Fruit fly (Drosophila melanogaster) whole organism, embryonic: ENCODE data around the gene CG32944.

Experiments
- Bgb ChIP-seq: fragments of 200-800 bp; sonication (Bioruptor generic); IDR thresholded peaks from 2 replicates; pipeline ENCODE4 v1.3.6; 2022; ENCODE audit warnings: missing biosample characterization, missing genetic modification characterization; ENCODE audit not compliant: partially characterized antibody
- Bteb2 ChIP-seq: fragments of 200-800 bp; sonication (Bioruptor generic); optimal IDR thresholded peaks from 2 replicates; lab custom pipeline; 2016; ENCODE audit warnings: missing biosample characterization, missing genetic modification characterization
- CG10209 ChIP-seq: fragments of 200-800 bp; sonication (Bioruptor generic); optimal IDR thresholded peaks from 3 replicates; lab custom pipeline; 2017; ENCODE audit warnings: missing biosample characterization, mild to moderate bottlenecking, missing genetic modification characterization, missing genetic modification reagents
- CG11247 ChIP-seq: fragments of 200-800 bp; sonication (Bioruptor generic); IDR thresholded peaks from 2 replicates; pipeline ENCODE4 v1.3.6; 2022; ENCODE audit warnings: missing biosample characterization, missing genetic modification characterization
- CG11696 ChIP-seq: fragments of 200-800 bp; sonication (Bioruptor generic); IDR thresholded peaks from 2 replicates; pipeline ENCODE4 v1.3.6; 2022; ENCODE audit warnings: missing biosample characterization, missing genetic modification characterization
- CG12391 ChIP-seq: fragments of 200-800 bp; sonication (Bioruptor generic); optimal IDR thresholded peaks from 3 replicates; lab custom pipeline; 2018; ENCODE audit warnings: missing biosample characterization, mild to moderate bottlenecking, missing genetic modification characterization, moderate library complexity
- CG12769 ChIP-seq: fragments of 200-800 bp; sonication (Bioruptor generic); optimal IDR thresholded peaks from 2 replicates; lab custom pipeline; 2019; ENCODE audit warnings: missing biosample characterization, mild to moderate bottlenecking, missing genetic modification characterization, moderate library complexity
- CG13287 ChIP-seq: fragments of 200-800 bp; sonication (Bioruptor generic); IDR thresholded peaks from 2 replicates; pipeline ENCODE4 v1.3.6; 2022; ENCODE audit warnings: missing biosample characterization, missing genetic modification characterization; ENCODE audit not compliant: partially characterized antibody
- CG1602 ChIP-seq: fragments of 200-800 bp; sonication (Bioruptor generic); optimal IDR thresholded peaks from 3 replicates; lab custom pipeline; 2016; ENCODE audit warnings: missing biosample characterization, missing genetic modification characterization
- CG1603 ChIP-seq: fragments of 200-800 bp; sonication (Bioruptor generic); optimal IDR thresholded peaks from 2 replicates; lab custom pipeline; 2019; ENCODE audit warnings: missing biosample characterization, mild to moderate bottlenecking, missing genetic modification characterization, moderate library complexity
- CG17186 ChIP-seq: fragments of 200-800 bp; sonication (Bioruptor generic); optimal IDR thresholded peaks from 3 replicates; lab custom pipeline; 2017; ENCODE audit warnings: missing biosample characterization, missing genetic modification reagents, missing genetic modification characterization
- CG17568 ChIP-seq: fragments of 200-800 bp; sonication (Bioruptor generic); optimal IDR thresholded peaks from 2 replicates; lab custom pipeline; 2018; ENCODE audit warnings: missing biosample characterization, mild to moderate bottlenecking, missing genetic modification characterization, moderate library complexity
- CG3163 ChIP-seq: fragments of 200-800 bp; sonication (Bioruptor generic); optimal IDR thresholded peaks from 3 replicates; lab custom pipeline; 2016; ENCODE audit warnings: missing biosample characterization, missing genetic modification characterization
- CG7745 ChIP-seq: fragments of 200-800 bp; sonication (Bioruptor generic); optimal IDR thresholded peaks from 2 replicates; lab custom pipeline; 2018; ENCODE audit warnings: missing biosample characterization, mild to moderate bottlenecking, missing genetic modification characterization, moderate library complexity
- CG7786 ChIP-seq: fragments of 200-800 bp; sonication (Bioruptor generic); optimal IDR thresholded peaks from 2 replicates; lab custom pipeline; 2016; ENCODE audit warnings: missing biosample characterization, missing genetic modification characterization
- CG8089 ChIP-seq: fragments of 200-800 bp; sonication (Bioruptor generic); optimal IDR thresholded peaks from 3 replicates; lab custom pipeline; 2016; ENCODE audit warnings: missing biosample characterization, missing genetic modification characterization
- Dbx ChIP-seq: fragments of 200-800 bp; sonication (Bioruptor generic); IDR thresholded peaks from 3 replicates; pipeline ENCODE4 v1.3.6; 2022; ENCODE audit warnings: missing biosample characterization, missing genetic modification characterization
- Eip74EF ChIP-seq, 2 experiments: fragments of 200-800 bp in 1 of 2; fragments of >200 bp in 1 of 2; sonication (Bioruptor generic) in 1 of 2; optimal IDR thresholded peaks; 2 replicates each; lab custom pipeline; 2017 to 2019; ENCODE audit warnings: missing biosample characterization in 2 of 2, missing genetic modification characterization in 2 of 2, mild to moderate bottlenecking in 1 of 2, moderate library complexity in 1 of 2
- Mes4 ChIP-seq: fragments of 200-800 bp; sonication (Bioruptor generic); optimal IDR thresholded peaks from 2 replicates; lab custom pipeline; 2016; ENCODE audit warnings: missing biosample characterization, missing genetic modification characterization
- Pdp1 ChIP-seq, 2 experiments: fragments of 200-800 bp; sonication (Bioruptor generic); optimal IDR thresholded peaks; 3 replicates each; lab custom pipeline; 2016; ENCODE audit warnings: missing biosample characterization in 2 of 2, missing genetic modification characterization in 2 of 2, mild to moderate bottlenecking in 1 of 2, moderate library complexity in 1 of 2
- amos ChIP-seq: fragments of 200-800 bp; sonication (Bioruptor generic); IDR thresholded peaks from 2 replicates; pipeline ENCODE4 v1.3.6; 2022; ENCODE audit warnings: missing biosample characterization, missing genetic modification characterization; ENCODE audit not compliant: partially characterized antibody
- cg ChIP-seq: fragments of 200-800 bp; sonication (Bioruptor generic); optimal IDR thresholded peaks from 3 replicates; lab custom pipeline; 2019; ENCODE audit warnings: missing biosample characterization, mild to moderate bottlenecking, missing genetic modification characterization, moderate library complexity
- corto ChIP-seq: fragments of 200-800 bp; sonication (Bioruptor generic); optimal IDR thresholded peaks from 2 replicates; lab custom pipeline; 2016; ENCODE audit warnings: missing biosample characterization, mild to moderate bottlenecking, missing genetic modification characterization, moderate library complexity
- crc ChIP-seq: fragments of 200-800 bp; sonication (Bioruptor generic); optimal IDR thresholded peaks from 2 replicates; lab custom pipeline; 2016; ENCODE audit warnings: missing biosample characterization, missing genetic modification characterization
- da ChIP-seq: fragments of 200-800 bp; sonication (Bioruptor generic); optimal IDR thresholded peaks from 2 replicates; lab custom pipeline; 2016; ENCODE audit warnings: missing biosample characterization, missing genetic modification characterization
- esg ChIP-seq: fragments of 200-800 bp; sonication (Bioruptor generic); conservative IDR thresholded peaks from 2 replicates; pipeline ENCODE4 v1.3.6; 2022; ENCODE audit warnings: missing biosample characterization, missing genetic modification characterization
- ewg ChIP-seq: fragments of 200-800 bp; sonication (Bioruptor generic); optimal IDR thresholded peaks from 3 replicates; lab custom pipeline; 2017; ENCODE audit warnings: mild to moderate bottlenecking, missing biosample characterization, missing genetic modification reagents, missing genetic modification characterization
- exex ChIP-seq: fragments of 200-800 bp; sonication (Bioruptor generic); optimal IDR thresholded peaks from 4 replicates; lab custom pipeline; 2018; ENCODE audit warnings: missing biosample characterization, mild to moderate bottlenecking, missing genetic modification characterization, moderate library complexity
- ftz-f1 ChIP-seq: fragments of 200-800 bp; sonication (Bioruptor generic); optimal IDR thresholded peaks from 2 replicates; lab custom pipeline; 2016; ENCODE audit warnings: missing biosample characterization, missing genetic modification characterization
- grn ChIP-seq: fragments of 200-800 bp; sonication (Bioruptor generic); optimal IDR thresholded peaks from 3 replicates; lab custom pipeline; 2017; ENCODE audit warnings: missing biosample characterization, missing genetic modification characterization
- ind ChIP-seq: fragments of 200-800 bp; sonication (Bioruptor generic); optimal IDR thresholded peaks from 3 replicates; lab custom pipeline; 2016; ENCODE audit warnings: missing biosample characterization, missing genetic modification characterization
- jing ChIP-seq: fragments of 200-800 bp; sonication (Bioruptor generic); optimal IDR thresholded peaks from 2 replicates; lab custom pipeline; 2018; ENCODE audit warnings: missing biosample characterization, mild to moderate bottlenecking, missing genetic modification characterization
- lab ChIP-seq: fragments of 200-800 bp; sonication (Bioruptor generic); optimal IDR thresholded peaks from 3 replicates; lab custom pipeline; 2017; ENCODE audit warnings: missing biosample characterization, missing genetic modification characterization, mild to moderate bottlenecking, moderate library complexity, missing genetic modification reagents
- lola ChIP-seq, 3 experiments: fragments of >200 bp in 2 of 3; fragments of 200-800 bp in 1 of 3; sonication (Bioruptor generic) in 1 of 3; optimal IDR thresholded peaks; 2 replicates each; lab custom pipeline; 2017 to 2019; ENCODE audit warnings: missing biosample characterization in 3 of 3, missing genetic modification characterization in 3 of 3, mild to moderate bottlenecking in 1 of 3, moderate library complexity in 1 of 3
- lov ChIP-seq, 2 experiments: fragments of 200-800 bp in 1 of 2; fragments of >200 bp in 1 of 2; sonication (Bioruptor generic) in 1 of 2; IDR thresholded peaks in 1 of 2; optimal IDR thresholded peaks in 1 of 2; 2 replicates in 1 of 2; 3 replicates in 1 of 2; pipeline versions ENCODE4 v1.3.6 to Lab custom; 2017 to 2022; ENCODE audit warnings: missing biosample characterization in 1 of 2, missing genetic modification characterization in 1 of 2
- mirr ChIP-seq: fragments of 200-800 bp; sonication (Bioruptor generic); optimal IDR thresholded peaks from 3 replicates; lab custom pipeline; 2018; ENCODE audit warnings: missing biosample characterization, mild to moderate bottlenecking, missing genetic modification characterization
- mld ChIP-seq: fragments of 200-800 bp; sonication (Bioruptor generic); IDR thresholded peaks from 3 replicates; pipeline ENCODE4 v1.3.6; 2022; ENCODE audit warnings: missing biosample characterization, missing genetic modification characterization; ENCODE audit not compliant: partially characterized antibody
- nerfin-2 ChIP-seq: fragments of 200-800 bp; sonication (Bioruptor generic); IDR thresholded peaks from 2 replicates; pipeline ENCODE4 v1.3.6; 2022; ENCODE audit warnings: missing biosample characterization, missing genetic modification characterization; ENCODE audit not compliant: partially characterized antibody
- nom ChIP-seq: fragments of 200-800 bp; sonication (Bioruptor generic); optimal IDR thresholded peaks from 2 replicates; lab custom pipeline; 2017; ENCODE audit warnings: missing biosample characterization, missing genetic modification characterization, mild to moderate bottlenecking, moderate library complexity, missing genetic modification reagents
- phol ChIP-seq: fragments of 200-800 bp; sonication (Bioruptor generic); optimal IDR thresholded peaks from 3 replicates; lab custom pipeline; 2018; ENCODE audit warnings: missing biosample characterization, mild to moderate bottlenecking, missing genetic modification characterization, moderate library complexity
- schlank ChIP-seq: fragments of 200-800 bp; sonication (Bioruptor generic); optimal IDR thresholded peaks from 2 replicates; lab custom pipeline; 2018; ENCODE audit warnings: missing biosample characterization, mild to moderate bottlenecking, missing genetic modification characterization
- sd ChIP-seq: fragments of 200-800 bp; sonication (Bioruptor generic); optimal IDR thresholded peaks from 3 replicates; lab custom pipeline; 2018; ENCODE audit warnings: missing biosample characterization, mild to moderate bottlenecking, missing genetic modification characterization, moderate library complexity
- shn ChIP-seq: fragments of 200-800 bp; sonication (Bioruptor generic); optimal IDR thresholded peaks from 3 replicates; lab custom pipeline; 2016; ENCODE audit warnings: missing biosample characterization, missing genetic modification characterization
- so ChIP-seq: fragments of 200-800 bp; sonication (Bioruptor generic); IDR thresholded peaks from 3 replicates; pipeline ENCODE4 v1.3.6; 2022; ENCODE audit warnings: missing biosample characterization, missing genetic modification characterization
- tll ChIP-seq, 2 experiments: fragments of 200-800 bp in 1 of 2; fragments of >200 bp in 1 of 2; sonication (Bioruptor generic) in 1 of 2; optimal IDR thresholded peaks; 2 replicates each; lab custom pipeline; 2017 to 2019; ENCODE audit warnings: missing biosample characterization in 2 of 2, missing genetic modification characterization in 2 of 2, mild to moderate bottlenecking in 1 of 2, moderate library complexity in 1 of 2
- tna ChIP-seq: fragments of 200-800 bp; sonication (Bioruptor generic); IDR thresholded peaks from 2 replicates; pipeline ENCODE4 v1.3.6; 2022; ENCODE audit warnings: missing biosample characterization, missing genetic modification characterization; ENCODE audit not compliant: partially characterized antibody
- tup ChIP-seq: fragments of 200-800 bp; sonication (Bioruptor generic); optimal IDR thresholded peaks from 2 replicates; lab custom pipeline; 2016; ENCODE audit warnings: missing biosample characterization, mild to moderate bottlenecking, missing genetic modification characterization, moderate library complexity
- wor ChIP-seq: fragments of 200-800 bp; sonication (Bioruptor generic); IDR thresholded peaks from 2 replicates; pipeline ENCODE4 v1.3.6; 2022; ENCODE audit warnings: missing biosample characterization, missing genetic modification characterization

The CG32944 gene

DNA sequence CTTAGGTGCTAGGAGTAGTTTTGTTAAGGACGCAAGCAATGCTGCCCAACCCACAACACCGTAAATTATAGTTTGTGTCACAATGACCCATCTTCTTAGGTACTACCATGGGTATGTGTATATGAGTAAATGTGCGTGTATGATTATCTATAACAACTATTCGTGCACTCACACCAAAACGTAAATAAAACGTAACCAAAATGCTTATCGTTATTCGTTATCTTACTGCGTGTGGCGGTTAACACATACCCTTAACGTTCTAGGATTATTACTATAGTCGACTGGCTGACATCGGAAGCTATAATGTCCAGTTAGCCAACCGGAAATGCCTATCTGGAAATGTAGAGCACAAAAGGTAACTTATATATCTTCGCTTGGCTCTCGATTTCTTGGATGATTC is 25.7 kb upstream of the CG32944 start (continued):
- TF ChIP-seq CG3163 (GFP tag; lab: Kevin White, UChicago): no peak
- TF ChIP-seq CG17568 (GFP tag; lab: Kevin White, UChicago): no peak
- peak; percentile 44; the same call in 1 of the 2 replicates for TF ChIP-seq amos
- TF ChIP-seq ftz-f1 (GFP tag; lab: Kevin White, UChicago): no peak
- peak; percentile 27 for TF ChIP-seq sd (tag; lab: Kevin White, UChicago)
- no peak for TF ChIP-seq CG11247 (GFP tag; lab: Robert Waterston, UW)
- no peak for TF ChIP-seq CG10209 (GFP tag; lab: Kevin White, UChicago)
- no peak for TF ChIP-seq schlank (tag; lab: Kevin White, UChicago)
- TF ChIP-seq Mes4: no peak
- TF ChIP-seq CG12391 (tag; lab: Kevin White, UChicago): no peak
- no peak for TF ChIP-seq CG7745
- TF ChIP-seq cg (GFP tag; lab: Kevin White, UChicago): peak; percentile 35
- TF ChIP-seq CG8089 (GFP tag; lab: Kevin White, UChicago): no peak
- TF ChIP-seq corto (GFP tag; lab: Kevin White, UChicago): no peak
- TF ChIP-seq shn (GFP tag; lab: Kevin White, UChicago): no peak
- no peak for TF ChIP-seq Bteb2 (GFP tag; lab: Kevin White, UChicago)
- peak; percentile 8; the same call in 1 of the 2 replicates for TF ChIP-seq CG13287 (GFP tag; lab: Robert Waterston, UW)
- TF ChIP-seq tll (GFP tag; optimal IDR thresholded peaks at IDR 0.05; lab: Kevin White, UChicago): no peak
- no peak for TF ChIP-seq ind (GFP tag; lab: Kevin White, UChicago)
- no peak for TF ChIP-seq CG1603 (tag; lab: Kevin White, UChicago)
- TF ChIP-seq Eip74EF (GFP tag; optimal IDR thresholded peaks at IDR 0.05; lab: Kevin White, UChicago): no peak
- no peak for TF ChIP-seq CG1602 (GFP tag; lab: Kevin White, UChicago)
- TF ChIP-seq crc (GFP tag; lab: Kevin White, UChicago): no peak
- no peak for TF ChIP-seq so (GFP tag; lab: Robert Waterston, UW)
- no peak for TF ChIP-seq esg (GFP tag; lab: Robert Waterston, UW)
- TF ChIP-seq ewg: no peak
- TF ChIP-seq mirr (GFP tag; lab: Kevin White, UChicago): peak; percentile 68
- TF ChIP-seq CG11696: no peak
- TF ChIP-seq CG17186 (GFP tag; lab: Kevin White, UChicago): no peak
- no peak for TF ChIP-seq lov (optimal IDR thresholded peaks at IDR 0.05; lab: Kevin White, UChicago)
- no peak for TF ChIP-seq lov (GFP tag; IDR thresholded peaks at IDR 0.05; lab: Robert Waterston, UW)
- TF ChIP-seq Dbx (GFP tag; lab: Robert Waterston, UW): no peak
- TF ChIP-seq lola (GFP tag; optimal IDR thresholded peaks at IDR 0.05; lab: Kevin White, UChicago): no peak
- TF ChIP-seq tna (GFP tag; lab: Robert Waterston, UW): peak; percentile 69
- TF ChIP-seq phol (tag; lab: Kevin White, UChicago): no peak
- TF ChIP-seq nerfin-2 (GFP tag; lab: Robert Waterston, UW): peak; percentile 42; the same call in 1 of the 2 replicates
- TF ChIP-seq mld (GFP tag; lab: Robert Waterston, UW): 0 out of 3 replicates have a peak, but pooled peaks have one; percentile 42
- TF ChIP-seq nom (GFP tag; lab: Kevin White, UChicago): no peak
- TF ChIP-seq CG12769 (tag; lab: Kevin White, UChicago): no peak
- peak; percentile 60 for TF ChIP-seq grn (GFP tag; lab: Kevin White, UChicago)
- TF ChIP-seq tup (GFP tag; lab: Kevin White, UChicago): no peak
- no peak for TF ChIP-seq jing (GFP tag; lab: Kevin White, UChicago)
- peak; percentile 57 for TF ChIP-seq exex (tag; lab: Kevin White, UChicago)
- TF ChIP-seq wor (GFP tag; lab: Robert Waterston, UW): no peak
- TF ChIP-seq Pdp1 (GFP tag; optimal IDR thresholded peaks at IDR 0.05; lab: Kevin White, UChicago): peak in 1 of 2 experiments; percentile 69
- no peak for TF ChIP-seq da
- TF ChIP-seq Bgb (GFP tag; lab: Robert Waterston, UW): peak; percentile 62; the same call in 1 of the 2 replicates
- no peak for TF ChIP-seq CG7786
- no peak for TF ChIP-seq lab (GFP tag; lab: Kevin White, UChicago)
